Fruit fly (Drosophila melanogaster) whole organism, embryonic: Measurements from ENCODE around the gene PCNA2.

Experiments used
- Aef1 ChIP-seq: fragments of 200-800 bp; sonication (Bioruptor generic); IDR thresholded peaks from 3 replicates; pipeline ENCODE4 v1.3.6; 2022; ENCODE audit warnings: missing biosample characterization, missing genetic modification characterization
- CG10267 ChIP-seq: fragments of 200-800 bp; sonication (Bioruptor generic); optimal IDR thresholded peaks from 2 replicates; lab custom pipeline; 2018; ENCODE audit warnings: missing biosample characterization, mild to moderate bottlenecking, missing genetic modification characterization, moderate library complexity
- CG10274 ChIP-seq: fragments of 200-800 bp; sonication (Bioruptor generic); optimal IDR thresholded peaks from 3 replicates; lab custom pipeline; 2017; ENCODE audit warnings: missing biosample characterization, mild to moderate bottlenecking, missing genetic modification characterization
- CG10321 ChIP-seq: fragments of 200-800 bp; sonication (Bioruptor generic); IDR thresholded peaks from 2 replicates; pipeline ENCODE4 v1.3.6; 2022; ENCODE audit warnings: missing biosample characterization, missing genetic modification characterization
- CG12744 ChIP-seq: fragments of 200-800 bp; sonication (Bioruptor generic); optimal IDR thresholded peaks from 2 replicates; lab custom pipeline; 2016; ENCODE audit warnings: missing biosample characterization, missing genetic modification characterization
- CG1603 ChIP-seq: fragments of 200-800 bp; sonication (Bioruptor generic); optimal IDR thresholded peaks from 2 replicates; lab custom pipeline; 2019; ENCODE audit warnings: missing biosample characterization, mild to moderate bottlenecking, missing genetic modification characterization, moderate library complexity
- CG1647 ChIP-seq: fragments of 200-800 bp; sonication (Bioruptor generic); optimal IDR thresholded peaks from 3 replicates; lab custom pipeline; 2016; ENCODE audit warnings: missing biosample characterization, missing genetic modification characterization
- CG17829 ChIP-seq: fragments of 200-800 bp; optimal IDR thresholded peaks from 2 replicates; lab custom pipeline; 2019; ENCODE audit warnings: missing biosample characterization, mild to moderate bottlenecking, missing genetic modification characterization, moderate library complexity
- CG3163 ChIP-seq: fragments of 200-800 bp; sonication (Bioruptor generic); optimal IDR thresholded peaks from 3 replicates; lab custom pipeline; 2016; ENCODE audit warnings: missing biosample characterization, missing genetic modification characterization
- CG32772 ChIP-seq: fragments of 200-800 bp; sonication (Bioruptor generic); IDR thresholded peaks from 2 replicates; pipeline ENCODE4 v1.3.6; 2022; ENCODE audit warnings: missing biosample characterization, missing genetic modification characterization
- CG3995 ChIP-seq: fragments of 200-800 bp; sonication (Bioruptor generic); optimal IDR thresholded peaks from 3 replicates; lab custom pipeline; 2016; ENCODE audit warnings: missing biosample characterization, missing genetic modification characterization
- CG4360 ChIP-seq: fragments of 200-800 bp; sonication (Bioruptor generic); IDR thresholded peaks from 2 replicates; pipeline ENCODE4 v1.3.6; 2022; ENCODE audit warnings: missing biosample characterization, missing genetic modification characterization
- CG5180 ChIP-seq: fragments of 200-800 bp; sonication (Bioruptor generic); optimal IDR thresholded peaks from 3 replicates; lab custom pipeline; 2017; ENCODE audit warnings: missing biosample characterization, missing genetic modification characterization, mild to moderate bottlenecking, moderate library complexity, missing genetic modification reagents
- CG6254 ChIP-seq: fragments of 200-800 bp; sonication (Bioruptor generic); optimal IDR thresholded peaks from 3 replicates; lab custom pipeline; 2017; ENCODE audit warnings: mild to moderate bottlenecking, missing biosample characterization, missing genetic modification reagents, missing genetic modification characterization
- CG6683 ChIP-seq: fragments of 200-800 bp; sonication (Bioruptor generic); optimal IDR thresholded peaks from 2 replicates; lab custom pipeline; 2017; ENCODE audit warnings: missing biosample characterization, mild to moderate bottlenecking, missing genetic modification characterization, missing genetic modification reagents
- CG8281 ChIP-seq: fragments of 200-800 bp; sonication (Bioruptor generic); optimal IDR thresholded peaks from 2 replicates; lab custom pipeline; 2018; ENCODE audit warnings: missing biosample characterization, mild to moderate bottlenecking, missing genetic modification characterization, moderate library complexity
- CG8359 ChIP-seq: fragments of 200-800 bp; sonication (Bioruptor generic); optimal IDR thresholded peaks from 2 replicates; lab custom pipeline; 2017; ENCODE audit warnings: missing biosample characterization, mild to moderate bottlenecking, missing genetic modification characterization, borderline replicate concordance
- CG8924 ChIP-seq: fragments of 200-800 bp; optimal IDR thresholded peaks from 3 replicates; lab custom pipeline; 2019; ENCODE audit warnings: missing biosample characterization, mild to moderate bottlenecking, missing genetic modification characterization, moderate library complexity
- Dip2 ChIP-seq: fragments of 200-800 bp; sonication (Bioruptor generic); IDR thresholded peaks from 2 replicates; pipeline ENCODE4 v1.3.6; 2022; ENCODE audit warnings: missing biosample characterization, missing genetic modification characterization
- Dip3 ChIP-seq: fragments of 200-800 bp; sonication (Bioruptor generic); optimal IDR thresholded peaks from 3 replicates; lab custom pipeline; 2016; ENCODE audit warnings: missing biosample characterization, missing genetic modification characterization
- GATAe ChIP-seq: fragments of 200-800 bp; sonication (Bioruptor generic); conservative IDR thresholded peaks from 2 replicates; pipeline ENCODE4 v1.3.6; 2022; ENCODE audit warnings: missing biosample characterization, missing genetic modification characterization
- HmgZ ChIP-seq: fragments of 200-800 bp; sonication (Bioruptor generic); optimal IDR thresholded peaks from 2 replicates; lab custom pipeline; 2018; ENCODE audit warnings: missing biosample characterization, mild to moderate bottlenecking, missing genetic modification characterization
- Opbp ChIP-seq: fragments of 200-800 bp; sonication (Bioruptor generic); IDR thresholded peaks from 3 replicates; pipeline ENCODE4 v1.3.6; 2022; ENCODE audit warnings: missing biosample characterization, missing genetic modification characterization; ENCODE audit not compliant: partially characterized antibody
- Rx ChIP-seq: fragments of 200-800 bp; sonication (Bioruptor generic); IDR thresholded peaks from 2 replicates; pipeline ENCODE4 v1.3.6; 2022; ENCODE audit warnings: missing biosample characterization, missing genetic modification characterization
- Scr ChIP-seq: fragments of 200-800 bp; sonication (Bioruptor generic); IDR thresholded peaks from 2 replicates; pipeline ENCODE4 v1.3.6; 2022; ENCODE audit warnings: missing biosample characterization, missing genetic modification characterization; ENCODE audit not compliant: partially characterized antibody
- Sry-β ChIP-seq: fragments of 200-800 bp; sonication (Bioruptor generic); optimal IDR thresholded peaks from 2 replicates; lab custom pipeline; 2018; ENCODE audit warnings: missing biosample characterization, mild to moderate bottlenecking, missing genetic modification characterization, moderate library complexity
- Ssrp ChIP-seq: fragments of 200-800 bp; sonication (Bioruptor generic); optimal IDR thresholded peaks from 2 replicates; lab custom pipeline; 2018; ENCODE audit warnings: missing biosample characterization, mild to moderate bottlenecking, missing genetic modification characterization, moderate library complexity
- Usf ChIP-seq: fragments of 200-800 bp; sonication (Bioruptor generic); optimal IDR thresholded peaks from 2 replicates; lab custom pipeline; 2017; ENCODE audit warnings: missing genotype, missing biosample characterization, missing genetic modification characterization
- Xrp1 ChIP-seq: fragments of 200-800 bp; sonication (Bioruptor generic); IDR thresholded peaks from 2 replicates; pipeline ENCODE4 v1.3.6; 2022; ENCODE audit warnings: missing biosample characterization, missing genetic modification characterization
- YL-1 ChIP-seq: fragments of 200-800 bp; sonication (Bioruptor generic); optimal IDR thresholded peaks from 3 replicates; lab custom pipeline; 2017; ENCODE audit warnings: missing biosample characterization, mild to moderate bottlenecking, missing genetic modification characterization
- bab2 ChIP-seq: fragments of 200-800 bp; sonication (Bioruptor generic); optimal IDR thresholded peaks from 2 replicates; lab custom pipeline; 2016; ENCODE audit warnings: missing biosample characterization, missing genetic modification characterization
- bbx ChIP-seq: fragments of 200-800 bp; sonication (Bioruptor generic); IDR thresholded peaks from 2 replicates; pipeline ENCODE4 v1.3.6; 2022; ENCODE audit warnings: missing biosample characterization, missing genetic modification characterization; ENCODE audit not compliant: partially characterized antibody
- grau ChIP-seq: fragments of 200-800 bp; optimal IDR thresholded peaks from 3 replicates; lab custom pipeline; 2019; ENCODE audit warnings: missing biosample characterization, mild to moderate bottlenecking, missing genetic modification characterization, moderate library complexity
- gsb-n ChIP-seq: fragments of 200-800 bp; sonication (Bioruptor generic); optimal IDR thresholded peaks from 3 replicates; lab custom pipeline; 2018; ENCODE audit warnings: missing biosample characterization, mild to moderate bottlenecking, missing genetic modification characterization
- gt ChIP-seq: fragments of 200-800 bp; sonication (Bioruptor generic); IDR thresholded peaks from 2 replicates; pipeline ENCODE4 v1.3.6; 2022; ENCODE audit warnings: missing biosample characterization, missing genetic modification characterization
- lola ChIP-seq, 3 experiments: fragments of >200 bp in 2 of 3; fragments of 200-800 bp in 1 of 3; sonication (Bioruptor generic) in 1 of 3; optimal IDR thresholded peaks; 2 replicates each; lab custom pipeline; 2017 to 2019; ENCODE audit warnings: missing biosample characterization in 3 of 3, missing genetic modification characterization in 3 of 3, mild to moderate bottlenecking in 1 of 3, moderate library complexity in 1 of 3
- mld ChIP-seq: fragments of 200-800 bp; sonication (Bioruptor generic); IDR thresholded peaks from 3 replicates; pipeline ENCODE4 v1.3.6; 2022; ENCODE audit warnings: missing biosample characterization, missing genetic modification characterization; ENCODE audit not compliant: partially characterized antibody
- pita ChIP-seq: fragments of 200-800 bp; sonication (Bioruptor generic); optimal IDR thresholded peaks from 2 replicates; lab custom pipeline; 2017; ENCODE audit warnings: missing biosample characterization, mild to moderate bottlenecking, missing genetic modification characterization
- repo ChIP-seq: fragments of 200-800 bp; sonication (Bioruptor generic); optimal IDR thresholded peaks from 2 replicates; lab custom pipeline; 2016; ENCODE audit warnings: missing biosample characterization, missing genetic modification characterization
- sd ChIP-seq: fragments of 200-800 bp; sonication (Bioruptor generic); optimal IDR thresholded peaks from 3 replicates; lab custom pipeline; 2018; ENCODE audit warnings: missing biosample characterization, mild to moderate bottlenecking, missing genetic modification characterization, moderate library complexity
- shn ChIP-seq: fragments of 200-800 bp; sonication (Bioruptor generic); optimal IDR thresholded peaks from 3 replicates; lab custom pipeline; 2016; ENCODE audit warnings: missing biosample characterization, missing genetic modification characterization
- sna ChIP-seq: fragments of 200-800 bp; sonication (Bioruptor generic); IDR thresholded peaks from 2 replicates; pipeline ENCODE4 v1.3.6; 2022; ENCODE audit warnings: missing biosample characterization, missing genetic modification characterization; ENCODE audit not compliant: partially characterized antibody
- sqz ChIP-seq: fragments of 200-800 bp; sonication (Bioruptor generic); optimal IDR thresholded peaks from 3 replicates; lab custom pipeline; 2018; ENCODE audit warnings: missing biosample characterization, mild to moderate bottlenecking, missing genetic modification characterization
- tll ChIP-seq, 2 experiments: fragments of 200-800 bp in 1 of 2; fragments of >200 bp in 1 of 2; sonication (Bioruptor generic) in 1 of 2; optimal IDR thresholded peaks; 2 replicates each; lab custom pipeline; 2017 to 2019; ENCODE audit warnings: missing biosample characterization in 2 of 2, missing genetic modification characterization in 2 of 2, mild to moderate bottlenecking in 1 of 2, moderate library complexity in 1 of 2
- ttk ChIP-seq: fragments of 200-800 bp; sonication (Bioruptor generic); IDR thresholded peaks from 2 replicates; pipeline ENCODE4 v2.1.2; 2022; ENCODE audit warnings: missing biosample characterization, missing genetic modification characterization
- tx ChIP-seq: fragments of 200-800 bp; sonication (Bioruptor generic); optimal IDR thresholded peaks from 2 replicates; lab custom pipeline; 2016; ENCODE audit warnings: missing biosample characterization, missing genetic modification characterization
- vvl ChIP-seq: fragments of 200-800 bp; sonication (Bioruptor generic); IDR thresholded peaks from 2 replicates; pipeline ENCODE4 v1.3.6; 2022; ENCODE audit warnings: missing biosample characterization, missing genetic modification characterization
- z ChIP-seq: fragments of 200-800 bp; sonication (Bioruptor generic); IDR thresholded peaks from 3 replicates; pipeline ENCODE4 v1.3.6; 2022; ENCODE audit warnings: missing biosample characterization, missing genetic modification characterization

The PCNA2 gene

dm6 chr2L:19571574-19572495, 12.0 kb downstream of the PCNA2 start (continued):
- TF ChIP-seq gt (GFP tag; lab: Robert Waterston, UW) (no peak), YL-1 (GFP tag; lab: Kevin White, UChicago) (no peak), CG8924 (tag; lab: Kevin White, UChicago) (no peak), CG6683 (GFP tag; lab: Kevin White, UChicago) (no peak), Scr (GFP tag; lab: Robert Waterston, UW) (no peak), ttk (GFP tag; lab: Robert Waterston, UW) (no peak), Opbp (peak; percentile 40; the same call in 1 of the 3 replicates), CG10321 (GFP tag; lab: Robert Waterston, UW) (peak; percentile 27; the same call in 1 of the 2 replicates), CG10274 (GFP tag; lab: Kevin White, UChicago) (no peak), CG8281 (tag; lab: Kevin White, UChicago) (no peak), CG10267 (tag; lab: Kevin White, UChicago) (no peak), CG17829 (peak; percentile 39), Rx (no peak), tx (GFP tag; lab: Kevin White, UChicago) (no peak), Aef1 (GFP tag; lab: Robert Waterston, UW) (no peak), CG8359 (no peak), CG3995 (GFP tag; lab: Kevin White, UChicago) (no peak), lola (GFP tag; optimal IDR thresholded peaks at IDR 0.05; lab: Kevin White, UChicago) (peak in 1 of 3 experiments; percentile 66), CG32772 (GFP tag; lab: Robert Waterston, UW) (no peak), GATAe (GFP tag; lab: Robert Waterston, UW) (no peak), Usf (GFP tag; lab: Kevin White, UChicago) (no peak), vvl (GFP tag; lab: Robert Waterston, UW) (peak; percentile 69), Ssrp (peak; percentile 0), Dip2 (GFP tag; lab: Robert Waterston, UW) (no peak), tll (GFP tag; optimal IDR thresholded peaks at IDR 0.05; lab: Kevin White, UChicago) (no peak), CG1647 (GFP tag; lab: Kevin White, UChicago) (no peak), bbx (GFP tag; lab: Robert Waterston, UW) (peak; percentile 36), bab2 (GFP tag; lab: Kevin White, UChicago) (no peak), Dip3 (GFP tag; lab: Kevin White, UChicago) (no peak), HmgZ (tag; lab: Kevin White, UChicago) (peak; percentile 40), grau (tag; lab: Kevin White, UChicago) (no peak), Xrp1 (GFP tag; lab: Robert Waterston, UW) (peak; percentile 6; the same call in 1 of the 2 replicates), CG3163 (GFP tag; lab: Kevin White, UChicago) (peak; percentile 45), mld (GFP tag; lab: Robert Waterston, UW) (no peak), sqz (GFP tag; lab: Kevin White, UChicago) (peak; percentile 94), CG5180 (GFP tag; lab: Kevin White, UChicago) (no peak), gsb-n (tag; lab: Kevin White, UChicago) (no peak), sd (peak; percentile 100), CG4360 (GFP tag; lab: Robert Waterston, UW) (peak; percentile 94), sna (GFP tag; lab: Robert Waterston, UW) (0 out of 2 replicates have a peak, but pooled peaks have one; percentile 37), Sry-β (GFP tag; lab: Kevin White, UChicago) (no peak), CG6254 (no peak), shn (GFP tag; lab: Kevin White, UChicago) (no peak), CG1603 (tag; lab: Kevin White, UChicago) (peak; percentile 9), z (GFP tag; lab: Robert Waterston, UW) (peak; percentile 76; the same call in 2 of the 3 replicates), repo (no peak), pita (GFP tag; lab: Kevin White, UChicago) (peak; percentile 46), CG12744 (GFP tag; lab: Kevin White, UChicago) (no peak)
